Worm (Caenorhabditis elegans) whole organism, L2 larva: ENCODE measurements around the gene F42A9.6.

Experiments
- crh-2 ChIP-seq: sonication (generic microtip); optimal IDR thresholded peaks from 2 replicates; lab custom pipeline; 2017; ENCODE audit warnings: missing biosample characterization, missing genetic modification characterization
- elt-3 ChIP-seq: sonication (generic microtip); optimal IDR thresholded peaks from 2 replicates; lab custom pipeline; 2017; ENCODE audit warnings: missing biosample characterization, missing genetic modification characterization
- lin-13 ChIP-seq: fragments of 150-350 bp; optimal IDR thresholded peaks from 2 replicates; lab custom pipeline; 2014; ENCODE audit warnings: missing biosample characterization, missing genetic modification reagents, missing genetic modification characterization
- nhr-12 ChIP-seq: fragments of 150-350 bp; optimal IDR thresholded peaks from 2 replicates; lab custom pipeline; 2014; ENCODE audit warnings: missing biosample characterization, missing genetic modification characterization
- skn-1 ChIP-seq: sonication (generic microtip); optimal IDR thresholded peaks from 2 replicates; lab custom pipeline; 2017; ENCODE audit warnings: missing biosample characterization, missing genetic modification characterization
- sma-9 ChIP-seq, 2 experiments: fragments of 150-350 bp in 1 of 2; sonication (generic microtip) in 1 of 2; optimal IDR thresholded peaks; 2 replicates each; lab custom pipeline; 2014 to 2016; ENCODE audit warnings: missing genetic modification characterization in 2 of 2, mild to moderate bottlenecking in 1 of 2, missing biosample characterization in 1 of 2, missing compliant biosample characterization in 1 of 2, missing genetic modification reagents in 1 of 2, moderate library complexity in 1 of 2
- snpc-4 ChIP-seq: fragments of 150-350 bp; optimal IDR thresholded peaks from 2 replicates; lab custom pipeline; 2014; ENCODE audit warnings: missing biosample characterization, missing genetic modification characterization
- unc-39 ChIP-seq: fragments of 150-350 bp; optimal IDR thresholded peaks from 2 replicates; lab custom pipeline; 2014; ENCODE audit warnings: missing biosample characterization, missing genetic modification characterization

ce11 chrIV:8644432-8644831 lies 35.4 kb downstream of the F42A9.6 start, which contains the start of gene C49C8.3:
- TF ChIP-seq skn-1 (tag; lab: Kevin White, UChicago) (no peak), unc-39 (no peak), lin-13 (GFP tag; lab: Kevin White, UChicago) (no peak), sma-9 (GFP tag; optimal IDR thresholded peaks at IDR 0.05; lab: Kevin White, UChicago) (no peak), sma-9 (tag; optimal IDR thresholded peaks at IDR 0.05; lab: Kevin White, UChicago) (no peak), nhr-12 (tag; lab: Kevin White, UChicago) (no peak), snpc-4 (tag; lab: Kevin White, UChicago) (no peak), elt-3 (tag; lab: Kevin White, UChicago) (no peak), crh-2 (tag; lab: Kevin White, UChicago) (no peak)
